Worm (Caenorhabditis elegans): ENCODE data around the gene srw-77.
"Not testable (repeated sequence)": the region's sequence is repeated elsewhere in the genome, so short reads cannot be mapped to it uniquely, and the experiment has no call there.

Gene srw-77

DNA sequence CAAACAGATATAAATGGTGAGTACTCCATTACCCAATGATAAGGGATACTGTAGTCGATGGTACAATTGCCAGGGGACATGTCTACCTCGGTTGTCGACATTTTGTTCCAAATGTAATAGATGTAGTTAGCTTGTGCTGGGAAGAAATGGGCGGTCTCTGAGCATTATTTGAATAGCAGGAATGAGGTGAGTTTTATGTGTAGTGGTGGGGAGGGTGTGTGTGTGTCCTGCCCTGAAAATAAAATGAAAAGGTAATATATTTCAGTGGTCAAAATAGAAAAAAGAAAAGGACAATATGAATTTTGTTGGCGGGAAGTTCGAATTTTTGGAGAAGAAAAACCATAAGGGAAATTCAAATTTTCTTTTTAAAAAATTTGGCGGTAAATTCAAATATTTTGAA, 17.4 kb upstream of the srw-77 start, which contains the start of gene Y70C5B.2:
Y70C5B.2 (minus strand) TSS at position 101 of the 400 bp plus-strand sequence.
- TF ChIP-seq nhr-237, mab-5, ztf-11 (tag; optimal IDR thresholded peaks at IDR 0.05): not testable (repeated sequence)

DNA sequence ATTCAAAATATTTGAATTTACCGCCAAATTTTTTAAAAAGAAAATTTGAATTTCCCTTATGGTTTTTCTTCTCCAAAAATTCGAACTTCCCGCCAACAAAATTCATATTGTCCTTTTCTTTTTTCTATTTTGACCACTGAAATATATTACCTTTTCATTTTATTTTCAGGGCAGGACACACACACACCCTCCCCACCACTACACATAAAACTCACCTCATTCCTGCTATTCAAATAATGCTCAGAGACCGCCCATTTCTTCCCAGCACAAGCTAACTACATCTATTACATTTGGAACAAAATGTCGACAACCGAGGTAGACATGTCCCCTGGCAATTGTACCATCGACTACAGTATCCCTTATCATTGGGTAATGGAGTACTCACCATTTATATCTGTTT, 10.8 kb upstream of the srw-77 start, which contains the start of gene W06G6.15:
W06G6.15 (plus strand) TSS at position 301 of the 400 bp plus-strand sequence.
- not testable (repeated sequence) for TF ChIP-seq crh-2, lin-39, nhr-129 (tag; optimal IDR thresholded peaks at IDR 0.05)

DNA sequence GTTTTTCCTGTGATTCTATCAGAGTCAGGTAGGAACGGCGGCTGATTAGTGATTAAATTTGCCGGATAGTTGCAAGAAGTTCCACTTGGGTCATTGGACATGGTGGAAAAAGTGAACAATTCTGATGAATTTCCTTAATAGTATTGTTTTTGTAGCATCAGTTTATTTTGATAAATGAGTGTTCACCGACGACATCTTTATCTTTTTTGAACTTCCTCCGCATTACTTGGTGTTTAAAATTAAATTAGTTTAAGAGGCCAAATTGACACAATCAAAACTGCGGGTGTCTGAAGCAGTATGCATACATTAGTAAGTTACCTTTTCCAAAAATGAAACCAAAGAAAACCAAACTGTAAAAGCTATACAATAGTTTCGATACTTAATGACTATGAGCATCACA, 5.7 kb upstream of the srw-77 start, which contains the start of gene W06G6.11:
W06G6.11 (minus strand) TSS at position 101 of the 400 bp plus-strand sequence.
- not testable (repeated sequence) for TF ChIP-seq zag-1, nhr-6, snpc-4 (tag; optimal IDR thresholded peaks at IDR 0.05)

DNA sequence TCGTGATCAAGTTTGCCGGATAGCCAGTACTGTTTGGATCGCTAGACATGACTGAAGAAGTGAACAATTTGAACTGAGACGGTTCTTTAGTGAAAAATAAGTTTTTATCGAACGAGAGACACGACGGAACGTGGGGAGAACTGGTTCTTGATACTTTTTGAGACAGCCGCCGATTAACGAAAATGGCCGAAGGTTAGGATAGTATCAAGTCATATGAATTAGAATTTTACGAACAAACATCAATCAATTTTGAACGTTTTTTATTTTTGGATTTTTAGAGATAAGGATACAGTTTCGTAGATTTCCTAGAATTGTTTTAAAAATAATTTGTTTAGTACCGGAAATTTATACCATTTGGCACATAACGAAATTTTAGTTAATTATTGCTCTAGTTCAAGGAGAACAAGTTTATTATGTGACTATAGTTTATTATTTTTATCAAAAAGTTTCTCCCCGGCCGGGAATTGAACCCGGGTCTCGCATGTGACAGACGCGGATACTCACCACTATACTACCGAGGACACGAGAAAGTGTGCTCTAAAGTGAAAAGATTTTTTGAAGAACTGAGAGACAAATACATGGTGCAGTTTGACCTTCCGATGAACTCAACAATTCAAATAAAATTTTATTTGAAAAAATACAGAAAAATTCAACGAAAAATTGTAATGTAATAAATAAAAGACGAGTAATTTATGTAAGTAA, 5.0 kb upstream of the srw-77 start, which contains the start of gene W06G6.20:
W06G6.20 (minus strand) TSS at position 51 of the 702 bp plus-strand sequence.
- TF ChIP-seq gmeb-1 (tag; optimal IDR thresholded peaks at IDR 0.05) (no peak), dmd-4 (tag; optimal IDR thresholded peaks at IDR 0.05) (no peak), sma-9 (GFP tag; optimal IDR thresholded peaks at IDR 0.05) (no peak), sma-9 (tag; optimal IDR thresholded peaks at IDR 0.05) (no peak), nhr-6 (tag; optimal IDR thresholded peaks at IDR 0.05) (no peak), mbf-1 (tag; optimal IDR thresholded peaks at IDR 0.05) (no peak), ztf-11 (tag; optimal IDR thresholded peaks at IDR 0.05) (no peak), ztf-4 (tag; optimal IDR thresholded peaks at IDR 0.05) (no peak), elt-1 (tag; optimal IDR thresholded peaks at IDR 0.05) (no peak)

DNA sequence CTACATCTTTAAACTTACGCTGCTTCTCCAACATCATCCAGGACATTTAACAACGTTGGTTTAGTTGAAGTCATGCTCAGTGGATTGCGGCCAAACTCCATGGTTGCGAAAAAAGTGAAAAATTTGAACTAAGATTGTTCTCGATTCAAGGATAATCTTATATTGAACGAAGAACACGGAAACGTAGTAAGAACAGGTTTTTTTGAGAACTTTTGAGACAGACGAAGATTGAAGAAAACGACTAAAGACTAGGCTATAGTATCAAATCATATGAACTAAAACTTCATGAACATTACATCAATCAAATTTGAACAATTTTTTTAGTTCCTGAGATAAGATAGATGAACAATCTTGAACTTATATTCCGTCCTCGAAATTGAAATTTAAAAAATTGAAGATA, 3.6 kb upstream of the srw-77 start, which contains the start of gene W06G6.10:
W06G6.10 (minus strand) TSS at position 101 of the 400 bp plus-strand sequence.
- TF ChIP-seq sma-9 (GFP tag; optimal IDR thresholded peaks at IDR 0.05), result no peak
- no peak for TF ChIP-seq sma-9 (tag; optimal IDR thresholded peaks at IDR 0.05)
- no peak for TF ChIP-seq mdl-1 (tag; optimal IDR thresholded peaks at IDR 0.05)
- TF ChIP-seq unc-55 (GFP tag; optimal IDR thresholded peaks at IDR 0.05), result no peak
- TF ChIP-seq lin-39 (tag; optimal IDR thresholded peaks at IDR 0.05), result no peak
- no peak for TF ChIP-seq aly-2 (tag; optimal IDR thresholded peaks at IDR 0.05)
- TF ChIP-seq sem-4 (tag; optimal IDR thresholded peaks at IDR 0.05), result no peak
- no peak for TF ChIP-seq ceh-82 (tag; optimal IDR thresholded peaks at IDR 0.05)
- no peak for TF ChIP-seq snpc-4 (tag; optimal IDR thresholded peaks at IDR 0.05)
- no peak for TF ChIP-seq egl-27 (tag; optimal IDR thresholded peaks at IDR 0.05)
- TF ChIP-seq elt-1 (tag; optimal IDR thresholded peaks at IDR 0.05), result no peak
- TF ChIP-seq R02D3.7 (tag; optimal IDR thresholded peaks at IDR 0.05), result no peak
- TF ChIP-seq lin-13 (GFP tag; optimal IDR thresholded peaks at IDR 0.05), result no peak

DNA sequence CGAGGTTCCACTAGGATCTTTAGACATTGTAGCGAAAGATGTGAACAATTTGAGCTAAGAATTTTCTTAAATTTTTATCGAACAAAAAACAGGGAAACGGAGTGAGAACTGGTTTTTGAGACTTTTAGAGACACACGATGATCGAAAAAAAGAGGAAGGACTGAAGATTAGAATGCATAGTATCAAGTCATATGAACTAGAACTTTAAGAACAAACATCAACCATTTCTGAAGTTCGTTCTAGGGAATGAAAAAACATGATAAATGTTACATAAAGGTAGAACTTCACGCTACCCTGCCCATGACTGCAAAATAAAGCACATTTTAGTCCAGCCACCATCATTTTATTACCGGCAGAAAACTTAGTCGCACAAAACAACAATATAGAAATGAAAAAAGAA, 2.9 kb upstream of the srw-77 start, which contains the start of gene W06G6.9:
W06G6.9 (minus strand) TSS at position 101 of the 400 bp plus-strand sequence.
- TF ChIP-seq ztf-1 (GFP tag; conservative IDR thresholded peaks at IDR 0.05) (no peak), snpc-4 (tag; optimal IDR thresholded peaks at IDR 0.05) (no peak), mdl-1 (tag; optimal IDR thresholded peaks at IDR 0.05) (no peak), skn-1 (tag; optimal IDR thresholded peaks at IDR 0.05) (no peak), unc-62 (GFP tag; optimal IDR thresholded peaks at IDR 0.05) (no peak), nhr-12 (tag; optimal IDR thresholded peaks at IDR 0.05) (no peak), alr-1 (tag; optimal IDR thresholded peaks at IDR 0.05) (no peak), mbf-1 (tag; optimal IDR thresholded peaks at IDR 0.05) (no peak), nhr-6 (tag; optimal IDR thresholded peaks at IDR 0.05) (no peak)

All from whole organism, L2 larva.